Fruit fly (Drosophila melanogaster) whole organism, embryonic: ENCODE data around the gene isoQC.

Experiments
- Antp ChIP-seq: fragments of 200-800 bp; sonication (Bioruptor generic); optimal IDR thresholded peaks from 3 replicates; lab custom pipeline; 2016; ENCODE audit warnings: missing biosample characterization, missing genetic modification characterization
- CG10209 ChIP-seq: fragments of 200-800 bp; sonication (Bioruptor generic); optimal IDR thresholded peaks from 3 replicates; lab custom pipeline; 2017; ENCODE audit warnings: missing biosample characterization, mild to moderate bottlenecking, missing genetic modification characterization, missing genetic modification reagents
- CG1024 ChIP-seq: fragments of 200-800 bp; sonication (Bioruptor generic); IDR thresholded peaks from 2 replicates; pipeline ENCODE4 v1.3.6; 2022; ENCODE audit warnings: missing biosample characterization, missing genetic modification characterization
- CG10462 ChIP-seq: fragments of 200-800 bp; sonication (Bioruptor generic); optimal IDR thresholded peaks from 2 replicates; lab custom pipeline; 2016; ENCODE audit warnings: missing biosample characterization, missing genetic modification characterization
- CG11398 ChIP-seq: fragments of 200-800 bp; sonication (Bioruptor generic); optimal IDR thresholded peaks from 2 replicates; lab custom pipeline; 2016; ENCODE audit warnings: missing biosample characterization, missing genetic modification characterization
- CG1233 ChIP-seq: fragments of 200-800 bp; sonication (Bioruptor generic); optimal IDR thresholded peaks from 4 replicates; lab custom pipeline; 2018; ENCODE audit warnings: missing biosample characterization, mild to moderate bottlenecking, missing genetic modification characterization
- CG12769 ChIP-seq: fragments of 200-800 bp; sonication (Bioruptor generic); optimal IDR thresholded peaks from 2 replicates; lab custom pipeline; 2019; ENCODE audit warnings: missing biosample characterization, mild to moderate bottlenecking, missing genetic modification characterization, moderate library complexity
- CG13287 ChIP-seq: fragments of 200-800 bp; sonication (Bioruptor generic); IDR thresholded peaks from 2 replicates; pipeline ENCODE4 v1.3.6; 2022; ENCODE audit warnings: missing biosample characterization, missing genetic modification characterization; ENCODE audit not compliant: partially characterized antibody
- CG13296 ChIP-seq: fragments of 200-800 bp; sonication (Bioruptor generic); optimal IDR thresholded peaks from 3 replicates; lab custom pipeline; 2018; ENCODE audit warnings: missing biosample characterization, mild to moderate bottlenecking, missing genetic modification characterization
- CG14441 ChIP-seq: fragments of 200-800 bp; sonication (Bioruptor generic); IDR thresholded peaks from 2 replicates; pipeline ENCODE4 v1.3.6; 2022; ENCODE audit warnings: missing biosample characterization, missing genetic modification characterization
- CG16815 ChIP-seq: fragments of 200-800 bp; sonication (Bioruptor generic); optimal IDR thresholded peaks from 3 replicates; lab custom pipeline; 2017; ENCODE audit warnings: missing biosample characterization, mild to moderate bottlenecking, missing genetic modification characterization
- CG17568 ChIP-seq: fragments of 200-800 bp; sonication (Bioruptor generic); optimal IDR thresholded peaks from 2 replicates; lab custom pipeline; 2018; ENCODE audit warnings: missing biosample characterization, mild to moderate bottlenecking, missing genetic modification characterization, moderate library complexity
- CG2199 ChIP-seq: fragments of 200-800 bp; sonication (Bioruptor generic); IDR thresholded peaks from 3 replicates; pipeline ENCODE4 v1.3.6; 2022; ENCODE audit warnings: missing biosample characterization, missing genetic modification characterization
- CG31388 ChIP-seq: fragments of 200-800 bp; sonication (Bioruptor generic); optimal IDR thresholded peaks from 2 replicates; lab custom pipeline; 2016; ENCODE audit warnings: missing biosample characterization, missing genetic modification characterization
- CG6854 ChIP-seq: fragments of 200-800 bp; sonication (Bioruptor generic); optimal IDR thresholded peaks from 3 replicates; lab custom pipeline; 2017; ENCODE audit warnings: missing biosample characterization, mild to moderate bottlenecking, missing genetic modification characterization
- CG8089 ChIP-seq: fragments of 200-800 bp; sonication (Bioruptor generic); optimal IDR thresholded peaks from 3 replicates; lab custom pipeline; 2016; ENCODE audit warnings: missing biosample characterization, missing genetic modification characterization
- CG8388 ChIP-seq: fragments of 200-800 bp; sonication (Bioruptor generic); optimal IDR thresholded peaks from 2 replicates; lab custom pipeline; 2019; ENCODE audit warnings: missing biosample characterization, mild to moderate bottlenecking, missing genetic modification characterization, moderate library complexity
- CG9727 ChIP-seq: fragments of 200-800 bp; sonication (Bioruptor generic); optimal IDR thresholded peaks from 3 replicates; lab custom pipeline; 2017; ENCODE audit warnings: missing biosample characterization, mild to moderate bottlenecking, missing genetic modification characterization
- Camta ChIP-seq: fragments of 200-800 bp; sonication (Bioruptor generic); optimal IDR thresholded peaks from 2 replicates; lab custom pipeline; 2016; ENCODE audit warnings: missing biosample characterization, missing genetic modification characterization
- CkIIα-i1 ChIP-seq: fragments of 200-800 bp; sonication (Bioruptor generic); IDR thresholded peaks from 2 replicates; pipeline ENCODE4 v1.3.6; 2022; ENCODE audit warnings: missing biosample characterization, missing genetic modification characterization
- Dip3 ChIP-seq: fragments of 200-800 bp; sonication (Bioruptor generic); optimal IDR thresholded peaks from 3 replicates; lab custom pipeline; 2016; ENCODE audit warnings: missing biosample characterization, missing genetic modification characterization
- HLH54F ChIP-seq: fragments of 200-800 bp; sonication (Bioruptor generic); optimal IDR thresholded peaks from 3 replicates; lab custom pipeline; 2016; ENCODE audit warnings: missing biosample characterization, missing genetic modification characterization
- Hr3 ChIP-seq: fragments of 200-800 bp; sonication (Bioruptor generic); optimal IDR thresholded peaks from 3 replicates; lab custom pipeline; 2016; ENCODE audit warnings: missing biosample characterization, missing genetic modification characterization
- MESR4 ChIP-seq: fragments of 200-800 bp; sonication (Bioruptor generic); optimal IDR thresholded peaks from 2 replicates; lab custom pipeline; 2018; ENCODE audit warnings: missing biosample characterization, mild to moderate bottlenecking, missing genetic modification characterization, moderate library complexity
- MTF-1 ChIP-seq: fragments of 200-800 bp; sonication (Bioruptor generic); optimal IDR thresholded peaks from 2 replicates; lab custom pipeline; 2018; ENCODE audit warnings: missing biosample characterization, mild to moderate bottlenecking, missing genetic modification characterization, borderline replicate concordance
- Nf-YA ChIP-seq: fragments of 200-800 bp; sonication (Bioruptor generic); IDR thresholded peaks from 2 replicates; pipeline ENCODE4 v1.3.6; 2022; ENCODE audit warnings: missing biosample characterization, missing genetic modification characterization
- NfI ChIP-seq: fragments of 200-800 bp; sonication (Bioruptor generic); optimal IDR thresholded peaks from 3 replicates; lab custom pipeline; 2018; ENCODE audit warnings: missing biosample characterization, mild to moderate bottlenecking, missing genetic modification characterization, moderate library complexity
- PHDP ChIP-seq: fragments of 200-800 bp; sonication (Bioruptor generic); optimal IDR thresholded peaks from 3 replicates; lab custom pipeline; 2018; ENCODE audit warnings: missing biosample characterization, mild to moderate bottlenecking, missing genetic modification characterization, moderate library complexity
- Rfx ChIP-seq: fragments of 200-800 bp; sonication (Bioruptor generic); IDR thresholded peaks from 2 replicates; pipeline ENCODE4 v1.3.6; 2022; ENCODE audit warnings: missing biosample characterization, missing genetic modification characterization
- Scr ChIP-seq: fragments of 200-800 bp; sonication (Bioruptor generic); IDR thresholded peaks from 2 replicates; pipeline ENCODE4 v1.3.6; 2022; ENCODE audit warnings: missing biosample characterization, missing genetic modification characterization; ENCODE audit not compliant: partially characterized antibody
- Sry-δ ChIP-seq: fragments of 200-800 bp; sonication (Bioruptor generic); optimal IDR thresholded peaks from 2 replicates; lab custom pipeline; 2016; ENCODE audit warnings: missing biosample characterization, missing genetic modification characterization
- abd-A ChIP-seq: fragments of 200-800 bp; sonication (Bioruptor generic); optimal IDR thresholded peaks from 3 replicates; lab custom pipeline; 2019; ENCODE audit warnings: missing biosample characterization, mild to moderate bottlenecking, missing genetic modification characterization, moderate library complexity
- az2 ChIP-seq: fragments of 200-800 bp; sonication (Bioruptor generic); optimal IDR thresholded peaks from 3 replicates; lab custom pipeline; 2016; ENCODE audit warnings: missing biosample characterization, missing genetic modification characterization
- bbx ChIP-seq: fragments of 200-800 bp; sonication (Bioruptor generic); IDR thresholded peaks from 2 replicates; pipeline ENCODE4 v1.3.6; 2022; ENCODE audit warnings: missing biosample characterization, missing genetic modification characterization; ENCODE audit not compliant: partially characterized antibody
- bigmax ChIP-seq: fragments of 200-800 bp; sonication (Bioruptor generic); optimal IDR thresholded peaks from 2 replicates; lab custom pipeline; 2018; ENCODE audit warnings: missing biosample characterization, mild to moderate bottlenecking, missing genetic modification characterization
- chif ChIP-seq, 2 experiments: fragments of 200-800 bp; sonication (Bioruptor generic); optimal IDR thresholded peaks; 3 replicates each; lab custom pipeline; 2016; ENCODE audit warnings: missing biosample characterization in 2 of 2, missing genetic modification characterization in 2 of 2
- dmrt99B ChIP-seq: fragments of 200-800 bp; sonication (Bioruptor generic); optimal IDR thresholded peaks from 2 replicates; lab custom pipeline; 2018; ENCODE audit warnings: missing biosample characterization, mild to moderate bottlenecking, missing genetic modification characterization, moderate library complexity
- dpn ChIP-seq, 2 experiments: fragments of 200-800 bp; sonication (Bioruptor generic); optimal IDR thresholded peaks; 3 replicates each; lab custom pipeline; 2016; ENCODE audit warnings: missing biosample characterization in 2 of 2, missing genetic modification characterization in 2 of 2
- emc ChIP-seq: fragments of 200-800 bp; sonication (Bioruptor generic); optimal IDR thresholded peaks from 2 replicates; lab custom pipeline; 2016; ENCODE audit warnings: missing biosample characterization, missing genetic modification characterization
- gfzf ChIP-seq: fragments of 200-800 bp; sonication (Bioruptor generic); optimal IDR thresholded peaks from 2 replicates; lab custom pipeline; 2016; ENCODE audit warnings: missing biosample characterization, mild to moderate bottlenecking, missing genetic modification characterization, moderate library complexity
- her ChIP-seq: fragments of 200-800 bp; sonication (Bioruptor generic); optimal IDR thresholded peaks from 2 replicates; lab custom pipeline; 2016; ENCODE audit warnings: missing biosample characterization, missing genetic modification characterization
- kah ChIP-seq: fragments of 200-800 bp; sonication (Bioruptor generic); optimal IDR thresholded peaks from 2 replicates; lab custom pipeline; 2018; ENCODE audit warnings: missing biosample characterization, mild to moderate bottlenecking, missing genetic modification characterization
- lov ChIP-seq, 2 experiments: fragments of 200-800 bp in 1 of 2; fragments of >200 bp in 1 of 2; sonication (Bioruptor generic) in 1 of 2; IDR thresholded peaks in 1 of 2; optimal IDR thresholded peaks in 1 of 2; 2 replicates in 1 of 2; 3 replicates in 1 of 2; pipeline versions ENCODE4 v1.3.6 to Lab custom; 2017 to 2022; ENCODE audit warnings: missing biosample characterization in 1 of 2, missing genetic modification characterization in 1 of 2
- nom ChIP-seq: fragments of 200-800 bp; sonication (Bioruptor generic); optimal IDR thresholded peaks from 2 replicates; lab custom pipeline; 2017; ENCODE audit warnings: missing biosample characterization, missing genetic modification characterization, mild to moderate bottlenecking, moderate library complexity, missing genetic modification reagents
- p53 ChIP-seq: fragments of 200-800 bp; sonication (Bioruptor generic); optimal IDR thresholded peaks from 2 replicates; lab custom pipeline; 2016; ENCODE audit warnings: missing biosample characterization, missing genetic modification characterization
- sqz ChIP-seq: fragments of 200-800 bp; sonication (Bioruptor generic); optimal IDR thresholded peaks from 3 replicates; lab custom pipeline; 2018; ENCODE audit warnings: missing biosample characterization, mild to moderate bottlenecking, missing genetic modification characterization
- zen ChIP-seq: fragments of 200-800 bp; sonication (Bioruptor generic); optimal IDR thresholded peaks from 3 replicates; lab custom pipeline; 2018; ENCODE audit warnings: missing biosample characterization, mild to moderate bottlenecking, missing genetic modification characterization, moderate library complexity
- zf30C ChIP-seq: fragments of 200-800 bp; sonication (Bioruptor generic); optimal IDR thresholded peaks from 3 replicates; lab custom pipeline; 2018; ENCODE audit warnings: missing biosample characterization, mild to moderate bottlenecking, missing genetic modification characterization

Gene isoQC

dm6 chr3L:20452813-20453682 is 21.2 kb upstream of the isoQC start, which contains the start of gene CG5199 (continued):
- TF ChIP-seq CG13296, result peak; percentile 54
- peak; percentile 79 for TF ChIP-seq CG13287 (GFP tag; lab: Robert Waterston, UW)
- peak; percentile 54 for TF ChIP-seq NfI (GFP tag; lab: Kevin White, UChicago)
- peak; percentile 67 for TF ChIP-seq Rfx (GFP tag; lab: Robert Waterston, UW)
- peak; percentile 68 for TF ChIP-seq CG14441 (GFP tag; lab: Robert Waterston, UW)
- peak; percentile 25 for TF ChIP-seq HLH54F (GFP tag; lab: Kevin White, UChicago)
- TF ChIP-seq CG31388 (GFP tag; lab: Kevin White, UChicago), result peak; percentile 56
- TF ChIP-seq CG1233 (GFP tag; lab: Kevin White, UChicago), result peak; percentile 55
- peak; percentile 33 for TF ChIP-seq gfzf (GFP tag; lab: Kevin White, UChicago)
- no peak for TF ChIP-seq lov (optimal IDR thresholded peaks at IDR 0.05; lab: Kevin White, UChicago)
- no peak for TF ChIP-seq lov (GFP tag; IDR thresholded peaks at IDR 0.05; lab: Robert Waterston, UW)
- TF ChIP-seq abd-A (tag; lab: Kevin White, UChicago), result no peak
- TF ChIP-seq CG10209 (GFP tag; lab: Kevin White, UChicago), result peak; percentile 74
- TF ChIP-seq CG9727, result peak; percentile 87
- TF ChIP-seq sqz (GFP tag; lab: Kevin White, UChicago), result no peak
- no peak for TF ChIP-seq CkIIα-i1 (GFP tag; lab: Robert Waterston, UW)
- TF ChIP-seq chif (GFP tag; optimal IDR thresholded peaks at IDR 0.05; lab: Kevin White, UChicago), result peak in 1 of 2 experiments; percentile 29
- no peak for TF ChIP-seq p53 (GFP tag; lab: Kevin White, UChicago)
- no peak for TF ChIP-seq CG2199
- TF ChIP-seq PHDP (tag; lab: Kevin White, UChicago), result peak; percentile 62
- peak; percentile 13 for TF ChIP-seq her (GFP tag; lab: Kevin White, UChicago)
- TF ChIP-seq dmrt99B, result peak; percentile 50
- TF ChIP-seq CG10462 (GFP tag; lab: Kevin White, UChicago), result peak; percentile 38
- TF ChIP-seq kah, result peak; percentile 39
- no peak for TF ChIP-seq Nf-YA (GFP tag; lab: Robert Waterston, UW)
- TF ChIP-seq CG11398 (GFP tag; lab: Kevin White, UChicago), result no peak
- no peak for TF ChIP-seq CG8089 (GFP tag; lab: Kevin White, UChicago)
- TF ChIP-seq Camta (GFP tag; lab: Kevin White, UChicago), result peak; percentile 58
- no peak for TF ChIP-seq nom (GFP tag; lab: Kevin White, UChicago)
- peak; percentile 79 for TF ChIP-seq Hr3 (GFP tag; lab: Kevin White, UChicago)
- peak; percentile 89 for TF ChIP-seq Sry-δ
- TF ChIP-seq zen, result peak; percentile 60
- peak; percentile 63 for TF ChIP-seq bigmax (GFP tag; lab: Kevin White, UChicago)
- peak; percentile 67 for TF ChIP-seq bbx (GFP tag; lab: Robert Waterston, UW)
- peak; percentile 46 for TF ChIP-seq az2 (GFP tag; lab: Kevin White, UChicago)
- TF ChIP-seq CG6854, result no peak
- no peak for TF ChIP-seq emc (GFP tag; lab: Kevin White, UChicago)
- peak; percentile 24 for TF ChIP-seq Dip3 (GFP tag; lab: Kevin White, UChicago)
- TF ChIP-seq Antp (GFP tag; lab: Kevin White, UChicago), result peak; percentile 49
- TF ChIP-seq dpn (GFP tag; optimal IDR thresholded peaks at IDR 0.05; lab: Kevin White, UChicago), result peak; percentile 12 to 53
- no peak for TF ChIP-seq CG12769 (tag; lab: Kevin White, UChicago)
- no peak for TF ChIP-seq MTF-1 (GFP tag; lab: Kevin White, UChicago)
- TF ChIP-seq zf30C (GFP tag; lab: Kevin White, UChicago), result peak; percentile 86
- TF ChIP-seq Scr (GFP tag; lab: Robert Waterston, UW), result peak; percentile 89
- TF ChIP-seq CG17568 (GFP tag; lab: Kevin White, UChicago), result no peak
- TF ChIP-seq CG16815 (GFP tag; lab: Kevin White, UChicago), result peak; percentile 37
- TF ChIP-seq MESR4, result peak; percentile 90
- no peak for TF ChIP-seq CG1024 (GFP tag; lab: Robert Waterston, UW)
- TF ChIP-seq CG8388 (GFP tag; lab: Kevin White, UChicago), result peak; percentile 74
